Worm (Caenorhabditis elegans) whole organism, mixed stage, embryonic: ENCODE data around the gene F17C11.12.

ENCODE experiments used
- ceh-43 ChIP-seq: fragments of 200-800 bp; sonication (Bioruptor generic); optimal IDR thresholded peaks from 2 replicates; lab custom pipeline; 2018; ENCODE audit warnings: mild to moderate bottlenecking, missing genetic modification characterization, moderate library complexity, missing compliant biosample characterization
- ceh-83 ChIP-seq: fragments of 200-800 bp; sonication (Bioruptor generic); optimal IDR thresholded peaks from 2 replicates; lab custom pipeline; 2018; ENCODE audit warnings: mild to moderate bottlenecking, missing genetic modification characterization, missing compliant biosample characterization
- ces-1 ChIP-seq: fragments of 150-350 bp; optimal IDR thresholded peaks from 2 replicates; lab custom pipeline; 2014; ENCODE audit warnings: missing biosample characterization, missing genetic modification reagents, missing genetic modification characterization
- elt-3 ChIP-seq: fragments of 150-350 bp; optimal IDR thresholded peaks from 2 replicates; lab custom pipeline; 2014; ENCODE audit warnings: missing biosample characterization, missing genetic modification characterization
- lin-13 ChIP-seq: fragments of 150-350 bp; optimal IDR thresholded peaks from 2 replicates; lab custom pipeline; 2014; ENCODE audit warnings: missing biosample characterization, missing genetic modification characterization
- mep-1 ChIP-seq: fragments of 150-350 bp; optimal IDR thresholded peaks from 2 replicates; lab custom pipeline; 2017; ENCODE audit warnings: missing biosample characterization, missing genetic modification reagents, missing genetic modification characterization, inconsistent platforms
- nhr-237 ChIP-seq: fragments of 150-350 bp; optimal IDR thresholded peaks from 2 replicates; lab custom pipeline; 2014; ENCODE audit warnings: missing biosample characterization, missing genetic modification characterization
- sem-2 ChIP-seq: fragments of 200-800 bp; sonication (Bioruptor generic); optimal IDR thresholded peaks from 2 replicates; lab custom pipeline; 2018; ENCODE audit warnings: mild to moderate bottlenecking, missing genetic modification characterization, missing compliant biosample characterization
- snpc-4 ChIP-seq: fragments of 150-350 bp; optimal IDR thresholded peaks from 2 replicates; lab custom pipeline; 2014; ENCODE audit warnings: missing biosample characterization, missing genetic modification characterization
- sptf-1 ChIP-seq: sonication (generic microtip); optimal IDR thresholded peaks from 2 replicates; lab custom pipeline; 2017; ENCODE audit warnings: mild to moderate bottlenecking, missing genetic modification characterization, moderate library complexity, missing compliant biosample characterization
- tbx-8 ChIP-seq: fragments of 200-800 bp; sonication (Bioruptor generic); optimal IDR thresholded peaks from 2 replicates; lab custom pipeline; 2018; ENCODE audit warnings: mild to moderate bottlenecking, missing genetic modification characterization, moderate library complexity, missing compliant biosample characterization
- unc-62 ChIP-seq: fragments of 150-350 bp; optimal IDR thresholded peaks from 2 replicates; lab custom pipeline; 2014; ENCODE audit warnings: missing biosample characterization, missing genetic modification reagents, missing genetic modification characterization
- ztf-11 ChIP-seq: fragments of 150-350 bp; optimal IDR thresholded peaks from 2 replicates; lab custom pipeline; 2014; ENCODE audit warnings: missing biosample characterization, missing genetic modification characterization

DNA sequence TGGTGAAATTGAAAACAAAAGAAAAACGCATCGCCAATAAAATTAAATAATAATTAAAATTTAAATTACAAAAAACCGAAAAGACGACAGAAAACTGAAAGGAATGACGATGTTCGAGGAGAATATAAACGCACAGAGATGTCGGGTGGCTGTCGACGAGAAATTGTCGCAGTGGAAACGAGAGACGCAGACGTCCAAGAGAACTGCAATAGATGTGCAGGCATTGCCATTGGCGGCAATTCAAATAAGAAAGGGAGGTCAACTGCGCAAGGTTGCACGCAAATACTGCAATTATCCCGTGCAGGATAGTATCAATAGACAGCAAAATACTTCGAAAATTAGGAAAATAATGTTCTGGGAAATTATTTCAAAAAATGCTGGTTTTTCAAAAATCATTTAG is 39.5 kb downstream of the F17C11.12 start:
- TF ChIP-seq sem-2 (no peak), elt-3 (tag; lab: Kevin White, UChicago) (peak; percentile 86), ceh-43 (GFP tag; lab: Kevin White, UChicago) (peak; percentile 64), sptf-1 (tag; lab: Kevin White, UChicago) (peak; percentile 92), snpc-4 (tag; lab: Kevin White, UChicago) (no peak), ceh-83 (GFP tag; lab: Kevin White, UChicago) (peak; percentile 70), mep-1 (tag; lab: Kevin White, UChicago) (peak; percentile 99), unc-62 (peak; percentile 94), nhr-237 (tag; lab: Kevin White, UChicago) (peak; percentile 97), ces-1 (GFP tag; lab: Kevin White, UChicago) (peak; percentile 84), tbx-8 (GFP tag; lab: Kevin White, UChicago) (peak; percentile 50), lin-13 (tag; lab: Kevin White, UChicago) (peak; percentile 97), ztf-11 (tag; lab: Kevin White, UChicago) (peak; percentile 60)
